Worm (Caenorhabditis elegans): ENCODE measurements around the gene C17F4.7.

- no peak for TF ChIP-seq eyg-1 (tag; optimal IDR thresholded peaks at IDR 0.05)
- no peak for TF ChIP-seq nfya-1 (tag; optimal IDR thresholded peaks at IDR 0.05)
- TF ChIP-seq ceh-6 (GFP tag; optimal IDR thresholded peaks at IDR 0.05) = no peak
- TF ChIP-seq ceh-48 (tag; optimal IDR thresholded peaks at IDR 0.05) = no peak
- TF ChIP-seq pag-3 (tag; optimal IDR thresholded peaks at IDR 0.05; ENCODE audit: borderline replicate concordance) = no peak
- no peak for TF ChIP-seq ceh-45 (GFP tag; IDR thresholded peaks at IDR 0.05)
- TF ChIP-seq C38D4.7 (GFP tag; optimal IDR thresholded peaks at IDR 0.05) = no peak
- TF ChIP-seq lin-11 (tag; optimal IDR thresholded peaks at IDR 0.05) = no peak
- no peak for TF ChIP-seq nhr-11 (tag; optimal IDR thresholded peaks at IDR 0.05)
- TF ChIP-seq nhr-232 (tag; optimal IDR thresholded peaks at IDR 0.05) = no peak
These were observed 29.1 kb upstream of the C17F4.7 start, which contains the start of gene F02E11.3 for ce11 chrII:3274923-3275322.
